Worm (Caenorhabditis elegans) whole organism, mixed stage, embryonic: ENCODE measurements around the gene lgc-25.

Source experiments
- M03D4.4 ChIP-seq: sonication (generic microtip); optimal IDR thresholded peaks from 2 replicates; lab custom pipeline; 2017; ENCODE audit warnings: mild to moderate bottlenecking, missing genetic modification characterization, missing compliant biosample characterization
- bed-3 ChIP-seq: fragments of 200-800 bp; sonication (Bioruptor generic); optimal IDR thresholded peaks from 3 replicates; lab custom pipeline; 2018; ENCODE audit warnings: mild to moderate bottlenecking, missing genetic modification characterization, moderate library complexity, missing compliant biosample characterization
- blmp-1 ChIP-seq: fragments of 150-350 bp; optimal IDR thresholded peaks from 2 replicates; lab custom pipeline; 2014; ENCODE audit warnings: missing biosample characterization, missing genetic modification characterization
- ceh-43 ChIP-seq: fragments of 200-800 bp; sonication (Bioruptor generic); optimal IDR thresholded peaks from 2 replicates; lab custom pipeline; 2018; ENCODE audit warnings: mild to moderate bottlenecking, missing genetic modification characterization, moderate library complexity, missing compliant biosample characterization
- ceh-83 ChIP-seq: fragments of 200-800 bp; sonication (Bioruptor generic); optimal IDR thresholded peaks from 2 replicates; lab custom pipeline; 2018; ENCODE audit warnings: mild to moderate bottlenecking, missing genetic modification characterization, missing compliant biosample characterization
- ces-1 ChIP-seq: fragments of 150-350 bp; optimal IDR thresholded peaks from 2 replicates; lab custom pipeline; 2014; ENCODE audit warnings: missing biosample characterization, missing genetic modification reagents, missing genetic modification characterization
- cnd-1 ChIP-seq: fragments of 200-800 bp; sonication (Bioruptor generic); optimal IDR thresholded peaks from 2 replicates; lab custom pipeline; 2018; ENCODE audit warnings: mild to moderate bottlenecking, missing genetic modification characterization, missing compliant biosample characterization
- drap-1 ChIP-seq: fragments of 200-800 bp; sonication (Bioruptor generic); optimal IDR thresholded peaks from 3 replicates; lab custom pipeline; 2018; ENCODE audit warnings: mild to moderate bottlenecking, missing genetic modification characterization, missing compliant biosample characterization
- elt-1 ChIP-seq: sonication (generic microtip); optimal IDR thresholded peaks from 2 replicates; lab custom pipeline; 2017; ENCODE audit warnings: missing genetic modification characterization, mild to moderate bottlenecking, missing compliant biosample characterization, antibody characterized with exemption, moderate library complexity, borderline replicate concordance; ENCODE audit not compliant: insufficient read depth
- elt-3 ChIP-seq: fragments of 150-350 bp; optimal IDR thresholded peaks from 2 replicates; lab custom pipeline; 2014; ENCODE audit warnings: missing biosample characterization, missing genetic modification characterization
- flh-1 ChIP-seq: fragments of 200-800 bp; sonication (Bioruptor generic); optimal IDR thresholded peaks from 2 replicates; lab custom pipeline; 2018; ENCODE audit warnings: mild to moderate bottlenecking, missing genetic modification characterization, moderate library complexity, missing compliant biosample characterization
- ham-2 ChIP-seq: fragments of 200-800 bp; sonication (Bioruptor generic); optimal IDR thresholded peaks from 2 replicates; lab custom pipeline; 2018; ENCODE audit warnings: mild to moderate bottlenecking, missing genetic modification characterization, missing compliant biosample characterization
- hlh-1 ChIP-seq: fragments of 150-350 bp; optimal IDR thresholded peaks from 2 replicates; lab custom pipeline; 2014; ENCODE audit warnings: missing biosample characterization, missing genetic modification reagents, missing genetic modification characterization
- lin-13 ChIP-seq: fragments of 150-350 bp; optimal IDR thresholded peaks from 2 replicates; lab custom pipeline; 2014; ENCODE audit warnings: missing biosample characterization, missing genetic modification characterization
- lin-32 ChIP-seq: fragments of 200-800 bp; sonication (Bioruptor generic); optimal IDR thresholded peaks from 2 replicates; lab custom pipeline; 2018; ENCODE audit warnings: mild to moderate bottlenecking, missing genetic modification characterization, missing compliant biosample characterization
- lsy-2 ChIP-seq: fragments of 150-350 bp; optimal IDR thresholded peaks from 2 replicates; lab custom pipeline; 2014; ENCODE audit warnings: missing biosample characterization, missing genetic modification characterization
- mab-5 ChIP-seq: fragments of 150-350 bp; optimal IDR thresholded peaks from 2 replicates; lab custom pipeline; 2014; ENCODE audit warnings: missing biosample characterization, missing genetic modification characterization
- mep-1 ChIP-seq: fragments of 150-350 bp; optimal IDR thresholded peaks from 2 replicates; lab custom pipeline; 2017; ENCODE audit warnings: missing biosample characterization, missing genetic modification reagents, missing genetic modification characterization, inconsistent platforms
- mls-2 ChIP-seq: sonication (generic microtip); optimal IDR thresholded peaks from 2 replicates; lab custom pipeline; 2016; ENCODE audit warnings: mild to moderate bottlenecking, missing genetic modification characterization, moderate library complexity, missing compliant biosample characterization
- nhr-2 ChIP-seq: fragments of 150-350 bp; optimal IDR thresholded peaks from 2 replicates; lab custom pipeline; 2014; ENCODE audit warnings: missing biosample characterization, missing genetic modification characterization
- nhr-237 ChIP-seq: fragments of 150-350 bp; optimal IDR thresholded peaks from 2 replicates; lab custom pipeline; 2014; ENCODE audit warnings: missing biosample characterization, missing genetic modification characterization
- nhr-28 ChIP-seq: fragments of 150-350 bp; optimal IDR thresholded peaks from 2 replicates; lab custom pipeline; 2014; ENCODE audit warnings: missing biosample characterization, missing genetic modification characterization
- nhr-76 ChIP-seq: sonication (generic microtip); optimal IDR thresholded peaks from 2 replicates; lab custom pipeline; 2017; ENCODE audit warnings: missing biosample characterization, missing genetic modification characterization
- pha-4 ChIP-seq: fragments of 150-350 bp; optimal IDR thresholded peaks from 2 replicates; lab custom pipeline; 2018; ENCODE audit warnings: missing biosample characterization, missing genetic modification reagents, missing genetic modification characterization
- sem-2 ChIP-seq: fragments of 200-800 bp; sonication (Bioruptor generic); optimal IDR thresholded peaks from 2 replicates; lab custom pipeline; 2018; ENCODE audit warnings: mild to moderate bottlenecking, missing genetic modification characterization, missing compliant biosample characterization
- snpc-4 ChIP-seq: fragments of 150-350 bp; optimal IDR thresholded peaks from 2 replicates; lab custom pipeline; 2014; ENCODE audit warnings: missing biosample characterization, missing genetic modification characterization
- unc-120 ChIP-seq: sonication (generic microtip); optimal IDR thresholded peaks from 2 replicates; lab custom pipeline; 2017; ENCODE audit warnings: missing genetic modification characterization, missing compliant biosample characterization; ENCODE audit not compliant: poor library complexity, severe bottlenecking
- unc-39 ChIP-seq: fragments of 150-350 bp; optimal IDR thresholded peaks from 2 replicates; lab custom pipeline; 2014; ENCODE audit warnings: missing biosample characterization, missing genetic modification characterization
- unc-62 ChIP-seq: fragments of 150-350 bp; optimal IDR thresholded peaks from 2 replicates; lab custom pipeline; 2014; ENCODE audit warnings: missing biosample characterization, missing genetic modification reagents, missing genetic modification characterization
- zip-8 ChIP-seq: fragments of 150-350 bp; optimal IDR thresholded peaks from 2 replicates; lab custom pipeline; 2014; ENCODE audit warnings: missing biosample characterization, missing genetic modification characterization
- ztf-11 ChIP-seq: fragments of 150-350 bp; optimal IDR thresholded peaks from 2 replicates; lab custom pipeline; 2014; ENCODE audit warnings: missing biosample characterization, missing genetic modification characterization

The lgc-25 gene

ce11 chrX:14165156-14165555 lies 3.6 kb upstream of the lgc-25 start:
- TF ChIP-seq unc-62 = no peak
- no peak for TF ChIP-seq M03D4.4 (tag; lab: Kevin White, UChicago)
- TF ChIP-seq nhr-76 (tag; lab: Kevin White, UChicago) = no peak
- no peak for TF ChIP-seq hlh-1 (tag; lab: Kevin White, UChicago)
- TF ChIP-seq cnd-1 (tag; lab: Kevin White, UChicago) = no peak
- TF ChIP-seq flh-1 = no peak
- TF ChIP-seq unc-39 = no peak
- no peak for TF ChIP-seq ceh-83 (GFP tag; lab: Kevin White, UChicago)
- no peak for TF ChIP-seq pha-4 (tag; lab: Kevin White, UChicago)
- no peak for TF ChIP-seq drap-1 (GFP tag; lab: Kevin White, UChicago)
- TF ChIP-seq elt-3 (tag; lab: Kevin White, UChicago) = no peak
- no peak for TF ChIP-seq nhr-2 (tag; lab: Kevin White, UChicago)
- no peak for TF ChIP-seq ztf-11 (tag; lab: Kevin White, UChicago)
- no peak for TF ChIP-seq elt-1 (tag; lab: Kevin White, UChicago)
- TF ChIP-seq blmp-1 (tag; lab: Kevin White, UChicago) = no peak
- TF ChIP-seq ces-1 (GFP tag; lab: Kevin White, UChicago) = no peak
- TF ChIP-seq nhr-237 (tag; lab: Kevin White, UChicago) = no peak
- TF ChIP-seq lsy-2 (tag; lab: Kevin White, UChicago) = no peak

DNA sequence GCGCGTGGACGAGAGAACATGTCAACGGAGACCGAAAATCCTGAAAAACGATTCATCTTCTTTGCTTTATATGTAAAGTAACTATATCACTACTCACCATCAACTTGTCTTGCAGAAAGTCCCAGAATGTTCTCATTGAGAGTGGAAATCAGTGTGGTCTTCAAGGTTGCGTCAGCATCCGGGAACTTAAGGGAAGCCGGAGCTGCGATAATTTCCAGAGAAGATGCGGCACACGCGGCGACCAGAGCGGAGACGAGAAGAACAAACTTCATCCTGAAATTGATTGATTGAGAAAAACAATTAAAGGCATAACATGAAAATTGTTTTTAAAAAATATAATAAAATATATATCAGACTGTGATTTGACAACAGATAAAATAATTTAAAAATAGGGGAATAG lies 2.7 kb upstream of the lgc-25 start, which contains the start of gene vha-20:
vha-20 (minus strand) TSS at position 273 of the 400 bp plus-strand sequence.
- TF ChIP-seq hlh-1 (tag; lab: Kevin White, UChicago) (no peak), nhr-237 (tag; lab: Kevin White, UChicago) (no peak)

DNA sequence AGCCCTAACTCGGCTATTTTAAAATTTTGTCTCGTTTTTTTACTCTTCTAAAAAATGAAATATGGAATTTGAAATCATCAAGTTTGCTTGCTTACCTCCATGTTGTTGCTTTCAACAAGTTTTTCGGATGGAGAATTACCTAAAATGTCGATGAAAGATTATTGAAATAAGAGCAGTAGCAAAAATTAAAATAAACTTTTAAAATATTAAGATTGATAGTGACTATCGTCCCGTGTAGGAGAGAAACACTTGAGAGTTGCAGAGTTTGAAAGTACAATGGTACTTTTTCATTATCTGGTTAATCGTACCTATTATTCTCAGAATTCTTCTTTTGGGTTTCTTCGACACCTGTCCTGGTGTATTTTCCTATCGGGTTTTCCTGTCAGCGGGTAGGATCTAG lies 4.6 kb downstream of the lgc-25 start, which contains the start of gene ceh-90:
ceh-90 (minus strand) TSS at position 101 of the 400 bp plus-strand sequence.
- TF ChIP-seq unc-39 = no peak
- no peak for TF ChIP-seq blmp-1 (tag; lab: Kevin White, UChicago)
- no peak for TF ChIP-seq ceh-43
- no peak for TF ChIP-seq ceh-83 (GFP tag; lab: Kevin White, UChicago)
- no peak for TF ChIP-seq nhr-76 (tag; lab: Kevin White, UChicago)
- TF ChIP-seq zip-8 (tag; lab: Kevin White, UChicago) = no peak
- TF ChIP-seq sem-2 (GFP tag; lab: Kevin White, UChicago) = no peak
- TF ChIP-seq drap-1 (GFP tag; lab: Kevin White, UChicago) = no peak
- no peak for TF ChIP-seq lsy-2 (tag; lab: Kevin White, UChicago)

ce11 chrX:14152644-14153043 lies 8.9 kb downstream of the lgc-25 start:
- no peak for TF ChIP-seq unc-39
- no peak for TF ChIP-seq lin-32
- TF ChIP-seq nhr-76 (tag; lab: Kevin White, UChicago) = no peak
- no peak for TF ChIP-seq hlh-1 (tag; lab: Kevin White, UChicago)
- no peak for TF ChIP-seq unc-62
- TF ChIP-seq ceh-83 (GFP tag; lab: Kevin White, UChicago) = no peak
- no peak for TF ChIP-seq pha-4 (tag; lab: Kevin White, UChicago)
- TF ChIP-seq mep-1 (tag; lab: Kevin White, UChicago) = no peak
- no peak for TF ChIP-seq mab-5
- no peak for TF ChIP-seq M03D4.4 (tag; lab: Kevin White, UChicago)
- TF ChIP-seq ham-2 (GFP tag; lab: Kevin White, UChicago) = no peak
- no peak for TF ChIP-seq blmp-1 (tag; lab: Kevin White, UChicago)
- no peak for TF ChIP-seq bed-3 (GFP tag; lab: Kevin White, UChicago)
- TF ChIP-seq sem-2 (GFP tag; lab: Kevin White, UChicago) = no peak
- TF ChIP-seq ceh-43 = no peak
- TF ChIP-seq elt-1 (tag; lab: Kevin White, UChicago) = no peak

DNA sequence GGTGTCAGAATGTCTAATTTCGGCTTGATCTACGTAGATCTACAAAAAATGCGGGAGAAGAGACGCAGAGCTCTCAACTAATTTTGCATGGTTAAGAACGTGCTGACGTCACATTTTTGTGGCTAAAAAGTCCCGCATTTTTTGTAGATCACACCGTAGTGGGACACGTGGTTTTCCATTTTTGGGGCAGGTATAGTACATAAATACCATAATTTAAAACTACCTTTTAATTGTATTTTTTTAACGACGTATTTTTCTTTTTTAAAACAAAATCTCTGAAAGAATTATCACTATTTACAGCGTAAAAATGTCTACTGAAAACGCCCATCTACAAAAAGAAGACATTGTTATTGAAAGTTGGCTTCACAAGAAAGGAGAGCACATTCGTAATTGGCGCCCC lies 14.1 kb downstream of the lgc-25 start, which contains the start of gene akt-2:
akt-2 (plus strand) TSS at position 301 of the 400 bp plus-strand sequence.
- TF ChIP-seq ceh-83 (GFP tag; lab: Kevin White, UChicago) = no peak
- TF ChIP-seq lin-32 = no peak
- TF ChIP-seq blmp-1 (tag; lab: Kevin White, UChicago) = no peak
- TF ChIP-seq unc-39 = no peak
- no peak for TF ChIP-seq flh-1
- TF ChIP-seq lin-13 (tag; lab: Kevin White, UChicago) = no peak
- no peak for TF ChIP-seq pha-4 (tag; lab: Kevin White, UChicago)
- TF ChIP-seq mep-1 (tag; lab: Kevin White, UChicago) = no peak
- TF ChIP-seq ham-2 (GFP tag; lab: Kevin White, UChicago) = no peak
- no peak for TF ChIP-seq ztf-11 (tag; lab: Kevin White, UChicago)
- TF ChIP-seq mls-2 (tag; lab: Kevin White, UChicago) = no peak
- TF ChIP-seq nhr-28 (tag; lab: Kevin White, UChicago) = no peak
- no peak for TF ChIP-seq nhr-2 (tag; lab: Kevin White, UChicago)
- no peak for TF ChIP-seq nhr-76 (tag; lab: Kevin White, UChicago)
- TF ChIP-seq unc-62 = no peak
- TF ChIP-seq zip-8 (tag; lab: Kevin White, UChicago) = no peak
- no peak for TF ChIP-seq snpc-4
- TF ChIP-seq unc-120 = no peak
- no peak for TF ChIP-seq M03D4.4 (tag; lab: Kevin White, UChicago)
